Worm (Caenorhabditis elegans) whole organism, L4/young adult: ENCODE data around the gene tag-52.

Experiments used
- dao-5 ChIP-seq: sonication (generic microtip); optimal IDR thresholded peaks from 2 replicates; lab custom pipeline; 2016; ENCODE audit warnings: missing genotype, missing genetic modification characterization, moderate library complexity, missing compliant biosample characterization
- him-1 ChIP-seq: sonication (generic microtip); optimal IDR thresholded peaks from 2 replicates; lab custom pipeline; 2016; ENCODE audit warnings: missing genotype, missing genetic modification reagents, missing genetic modification characterization, missing compliant biosample characterization

DNA sequence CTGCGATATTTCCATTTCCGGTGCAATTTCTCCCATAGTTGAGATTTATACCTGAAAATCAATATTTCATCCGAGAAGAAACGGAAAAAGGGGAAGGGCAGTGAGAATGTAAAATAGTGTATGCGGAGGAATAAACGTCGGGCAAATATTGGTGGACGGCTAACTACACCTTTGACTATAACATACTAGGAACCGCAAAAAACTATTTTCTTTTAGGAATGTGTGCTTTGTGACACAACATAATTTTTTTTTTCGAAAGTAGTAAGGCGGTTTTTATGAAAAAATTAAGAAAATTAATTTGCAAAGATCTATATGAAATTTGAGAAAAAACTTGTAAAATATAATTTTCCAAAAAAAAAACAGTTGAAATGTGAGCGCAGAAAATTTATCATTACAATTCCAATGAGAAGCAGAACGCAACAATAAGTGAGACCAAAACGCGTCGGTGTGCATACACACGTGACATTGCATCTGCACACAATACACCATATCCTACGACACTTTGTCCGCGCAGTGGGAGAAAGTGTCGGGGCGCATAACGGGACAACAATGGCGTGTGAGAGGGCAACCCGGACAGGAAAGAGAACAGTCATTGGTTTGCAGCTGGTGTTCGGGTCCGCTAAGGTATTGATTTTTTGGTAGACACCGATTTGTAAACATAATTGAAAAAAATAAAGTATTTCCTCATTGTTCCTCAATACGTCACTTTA is 28.1 kb downstream of the tag-52 start, which contains the start of the genes sax-1 and R11G1.2:
- TF ChIP-seq him-1 (tag; lab: Kevin White, UChicago) (no peak), dao-5 (tag; lab: Kevin White, UChicago) (no peak)
